Fruit fly (Drosophila melanogaster): ENCODE results near the gene CG18132.

Gene CG18132

dm6 chr2L:1470009-1470408 lies 47.3 kb downstream of the CG18132 start:
- TF ChIP-seq Crg-1 (GFP tag; optimal IDR thresholded peaks at IDR 0.05): no peak
